Worm (Caenorhabditis elegans) whole organism, mixed stage, embryonic: Measurements from ENCODE around the gene F59C12.4.

Experiments
- ces-1 ChIP-seq: fragments of 150-350 bp; optimal IDR thresholded peaks from 2 replicates; lab custom pipeline; 2014; ENCODE audit warnings: missing biosample characterization, missing genetic modification reagents, missing genetic modification characterization
- drap-1 ChIP-seq: fragments of 200-800 bp; sonication (Bioruptor generic); optimal IDR thresholded peaks from 3 replicates; lab custom pipeline; 2018; ENCODE audit warnings: mild to moderate bottlenecking, missing genetic modification characterization, missing compliant biosample characterization
- snpc-4 ChIP-seq: fragments of 150-350 bp; optimal IDR thresholded peaks from 2 replicates; lab custom pipeline; 2014; ENCODE audit warnings: missing biosample characterization, missing genetic modification characterization

DNA sequence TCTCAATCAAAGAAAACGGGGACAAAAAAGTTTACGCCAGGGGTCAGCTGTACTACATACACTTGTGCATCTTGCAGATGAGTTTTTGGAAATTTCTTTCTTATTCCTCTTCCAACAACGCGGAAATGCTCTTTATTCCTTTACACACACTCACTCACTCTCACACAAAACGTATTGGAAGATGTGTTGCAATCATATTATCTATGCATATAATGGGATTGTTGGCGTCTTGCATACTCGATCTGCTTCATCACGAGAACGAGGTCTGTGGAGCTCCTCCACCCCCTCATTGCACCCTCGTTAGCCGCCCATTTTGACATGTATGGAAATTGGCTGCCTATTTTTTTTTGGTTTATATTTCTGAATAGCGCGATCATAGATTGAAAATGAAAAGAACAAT is 46.4 kb upstream of the F59C12.4 start:
- TF ChIP-seq drap-1 (no peak), snpc-4 (tag; lab: Kevin White, UChicago) (no peak), ces-1 (GFP tag; lab: Kevin White, UChicago) (peak; percentile 80)
